Fruit fly (Drosophila melanogaster): ENCODE results near the gene Fum2.

dm6 chrX:6656626-6657558 lies 24.7 kb upstream of the Fum2 start:
- no peak for TF ChIP-seq CTCF (optimal IDR thresholded peaks at IDR 0.05)
- no peak for TF ChIP-seq CG8478 (optimal IDR thresholded peaks at IDR 0.05)

All from S2 (cell line).